Worm (Caenorhabditis elegans) whole organism, L3 larva: ENCODE results near the gene VC5.2.

Experiments used
- ZK546.5 ChIP-seq: sonication (generic microtip); optimal IDR thresholded peaks from 2 replicates; lab custom pipeline; 2017; ENCODE audit warnings: missing biosample characterization, missing genetic modification characterization
- aly-2 ChIP-seq: fragments of 150-350 bp; optimal IDR thresholded peaks from 2 replicates; lab custom pipeline; 2014; ENCODE audit warnings: missing biosample characterization, missing genetic modification characterization
- ama-1 ChIP-seq: fragments of 150-350 bp; optimal IDR thresholded peaks from 2 replicates; lab custom pipeline; 2018
- ceh-28 ChIP-seq: fragments of 150-350 bp; optimal IDR thresholded peaks from 2 replicates; lab custom pipeline; 2014; ENCODE audit warnings: missing biosample characterization, missing genetic modification reagents, missing genetic modification characterization
- ceh-82 ChIP-seq: fragments of 150-350 bp; optimal IDR thresholded peaks from 2 replicates; lab custom pipeline; 2014; ENCODE audit warnings: missing biosample characterization, missing genetic modification characterization
- ceh-9 ChIP-seq: sonication (generic microtip); optimal IDR thresholded peaks from 2 replicates; lab custom pipeline; 2018; ENCODE audit warnings: missing biosample characterization, missing genetic modification characterization
- daf-12 ChIP-seq: fragments of 150-350 bp; optimal IDR thresholded peaks from 2 replicates; lab custom pipeline; 2014; ENCODE audit warnings: missing biosample characterization, missing genetic modification reagents, missing genetic modification characterization
- egl-5 ChIP-seq: fragments of 150-350 bp; optimal IDR thresholded peaks from 2 replicates; lab custom pipeline; 2017; ENCODE audit warnings: missing biosample characterization, missing genetic modification reagents, missing genetic modification characterization, inconsistent platforms
- elt-3 ChIP-seq, 3 experiments: fragments of 150-350 bp in 1 of 3; sonication (generic microtip) in 2 of 3; optimal IDR thresholded peaks; 2 replicates in 2 of 3; 4 replicates in 1 of 3; lab custom pipeline; 2014 to 2017; ENCODE audit warnings: missing biosample characterization in 3 of 3, missing genetic modification characterization in 3 of 3
- eor-1 ChIP-seq, 2 experiments: fragments of 150-350 bp; optimal IDR thresholded peaks; 2 replicates each; lab custom pipeline; 2014 to 2018; ENCODE audit warnings: missing biosample characterization in 2 of 2, missing genetic modification characterization in 2 of 2
- fkh-10 ChIP-seq: sonication (generic microtip); optimal IDR thresholded peaks from 2 replicates; lab custom pipeline; 2017; ENCODE audit warnings: missing biosample characterization, missing genetic modification reagents, missing genetic modification characterization
- fos-1 ChIP-seq: fragments of 150-350 bp; optimal IDR thresholded peaks from 2 replicates; lab custom pipeline; 2014; ENCODE audit warnings: missing biosample characterization, missing genetic modification characterization
- jun-1 ChIP-seq: fragments of 150-350 bp; optimal IDR thresholded peaks from 2 replicates; lab custom pipeline; 2014; ENCODE audit warnings: missing biosample characterization, missing genetic modification reagents, missing genetic modification characterization
- lin-15B ChIP-seq: fragments of 150-350 bp; optimal IDR thresholded peaks from 2 replicates; lab custom pipeline; 2014; ENCODE audit warnings: missing biosample characterization, missing genetic modification characterization
- lin-39 ChIP-seq: fragments of 150-350 bp; optimal IDR thresholded peaks from 2 replicates; lab custom pipeline; 2018; ENCODE audit warnings: missing biosample characterization, missing genetic modification reagents, missing genetic modification characterization
- lsy-12 ChIP-seq: sonication (generic microtip); optimal IDR thresholded peaks from 2 replicates; lab custom pipeline; 2016; ENCODE audit warnings: mild to moderate bottlenecking, missing genetic modification characterization, missing compliant biosample characterization
- mdl-1 ChIP-seq: fragments of 150-350 bp; optimal IDR thresholded peaks from 2 replicates; lab custom pipeline; 2014; ENCODE audit warnings: missing biosample characterization, missing genetic modification characterization
- nhr-12 ChIP-seq: fragments of 150-350 bp; optimal IDR thresholded peaks from 2 replicates; lab custom pipeline; 2014; ENCODE audit warnings: missing biosample characterization, missing genetic modification characterization
- nhr-23 ChIP-seq: fragments of 150-350 bp; optimal IDR thresholded peaks from 2 replicates; lab custom pipeline; 2014; ENCODE audit warnings: missing biosample characterization, missing genetic modification reagents, missing genetic modification characterization
- nhr-237 ChIP-seq: fragments of 150-350 bp; optimal IDR thresholded peaks from 2 replicates; lab custom pipeline; 2014; ENCODE audit warnings: missing biosample characterization, missing genetic modification characterization
- nhr-25 ChIP-seq: sonication (generic microtip); optimal IDR thresholded peaks from 2 replicates; lab custom pipeline; 2017; ENCODE audit warnings: missing biosample characterization, missing genetic modification characterization
- nhr-28 ChIP-seq: fragments of 150-350 bp; optimal IDR thresholded peaks from 2 replicates; lab custom pipeline; 2014; ENCODE audit warnings: missing biosample characterization, missing genetic modification characterization
- nhr-43 ChIP-seq: sonication (generic microtip); optimal IDR thresholded peaks from 2 replicates; lab custom pipeline; 2016; ENCODE audit warnings: mild to moderate bottlenecking, missing genetic modification characterization, missing compliant biosample characterization; ENCODE audit not compliant: poor library complexity, severe bottlenecking
- nhr-67 ChIP-seq: fragments of 150-350 bp; optimal IDR thresholded peaks from 2 replicates; lab custom pipeline; 2014; ENCODE audit warnings: missing biosample characterization, missing genetic modification characterization
- nhr-77 ChIP-seq: fragments of 150-350 bp; optimal IDR thresholded peaks from 2 replicates; lab custom pipeline; 2014; ENCODE audit warnings: missing biosample characterization, missing genetic modification characterization
- pha-4 ChIP-seq: fragments of 150-350 bp; optimal IDR thresholded peaks from 2 replicates; lab custom pipeline; 2014; ENCODE audit warnings: missing biosample characterization, missing genetic modification reagents, missing genetic modification characterization
- sea-2 ChIP-seq: fragments of 150-350 bp; sonication (generic microtip); optimal IDR thresholded peaks from 4 replicates; lab custom pipeline; 2014; ENCODE audit warnings: missing biosample characterization, missing genetic modification reagents, missing genetic modification characterization
- skn-1 ChIP-seq: fragments of 150-350 bp; optimal IDR thresholded peaks from 2 replicates; lab custom pipeline; 2014; ENCODE audit warnings: missing biosample characterization, missing genetic modification characterization
- snpc-4 ChIP-seq: fragments of 150-350 bp; optimal IDR thresholded peaks from 2 replicates; lab custom pipeline; 2014; ENCODE audit warnings: missing biosample characterization, missing genetic modification characterization
- tbx-2 ChIP-seq: sonication (generic microtip); optimal IDR thresholded peaks from 2 replicates; lab custom pipeline; 2016; ENCODE audit warnings: mild to moderate bottlenecking, missing genetic modification characterization, missing compliant biosample characterization
- unc-62 ChIP-seq: fragments of 150-350 bp; sonication (generic microtip); optimal IDR thresholded peaks from 4 replicates; lab custom pipeline; 2014; ENCODE audit warnings: missing biosample characterization, missing genetic modification reagents, missing genetic modification characterization
- zag-1 ChIP-seq: fragments of 150-350 bp; optimal IDR thresholded peaks from 2 replicates; lab custom pipeline; 2014; ENCODE audit warnings: missing biosample characterization, missing genetic modification characterization
- ztf-11 ChIP-seq: fragments of 150-350 bp; optimal IDR thresholded peaks from 2 replicates; lab custom pipeline; 2014; ENCODE audit warnings: missing biosample characterization, missing genetic modification characterization
- ztf-4 ChIP-seq: fragments of 150-350 bp; optimal IDR thresholded peaks from 2 replicates; lab custom pipeline; 2014; ENCODE audit warnings: missing biosample characterization, missing genetic modification characterization

Gene VC5.2

DNA sequence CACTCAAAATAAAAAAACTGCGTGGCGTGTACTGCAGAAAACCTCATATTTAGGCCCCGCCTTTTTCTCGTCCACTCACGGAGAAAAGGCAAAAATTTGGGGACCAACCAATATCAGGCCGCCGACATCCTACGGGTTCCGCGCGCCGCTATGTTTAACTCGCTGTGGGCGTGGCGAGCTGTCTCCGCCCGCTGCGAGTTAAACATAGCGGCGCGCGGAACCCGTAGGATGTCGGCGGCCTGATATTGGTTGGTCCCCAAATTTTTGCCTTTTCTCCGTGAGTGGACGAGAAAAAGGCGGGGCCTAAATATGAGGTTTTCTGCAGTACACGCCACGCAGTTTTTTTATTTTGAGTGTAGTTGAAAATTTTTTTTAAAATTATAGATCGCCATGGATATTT, 23.0 kb upstream of the VC5.2 start, which contains the start of gene tmem-258:
Gene tmem-258, plus strand, starts transcription at position 385 of the 400 bp plus-strand sequence.
- TF ChIP-seq snpc-4, result peak; percentile 50

- TF ChIP-seq nhr-28 (no peak), nhr-43 (tag; lab: Kevin White, UChicago) (no peak), ama-1 (lab: Kevin White, UChicago) (no peak), sea-2 (GFP tag; lab: Kevin White, UChicago) (no peak), nhr-23 (tag; lab: Kevin White, UChicago) (no peak), eor-1 (tag; optimal IDR thresholded peaks at IDR 0.05; lab: Kevin White, UChicago) (no peak), fkh-10 (GFP tag; lab: Kevin White, UChicago) (no peak), nhr-77 (no peak), ceh-82 (tag; lab: Kevin White, UChicago) (no peak), snpc-4 (no peak), egl-5 (no peak), fos-1 (no peak), lsy-12 (tag; lab: Kevin White, UChicago) (no peak), nhr-25 (no peak)
Measured at ce11 chrV:7065226-7065625, 20.5 kb upstream of the VC5.2 start, which contains the start of gene Y57E12AR.1. Y57E12AR.1 (minus strand) TSS chrV:7065326.

- TF ChIP-seq daf-12 (tag; lab: Kevin White, UChicago) (no peak), zag-1 (tag; lab: Kevin White, UChicago) (no peak), ztf-4 (tag; lab: Kevin White, UChicago) (no peak), elt-3 (tag; optimal IDR thresholded peaks at IDR 0.05; lab: Kevin White, UChicago) (no peak), jun-1 (tag; lab: Kevin White, UChicago) (no peak)
Measured at ce11 chrV:7068861-7069260, 16.9 kb upstream of the VC5.2 start.

DNA sequence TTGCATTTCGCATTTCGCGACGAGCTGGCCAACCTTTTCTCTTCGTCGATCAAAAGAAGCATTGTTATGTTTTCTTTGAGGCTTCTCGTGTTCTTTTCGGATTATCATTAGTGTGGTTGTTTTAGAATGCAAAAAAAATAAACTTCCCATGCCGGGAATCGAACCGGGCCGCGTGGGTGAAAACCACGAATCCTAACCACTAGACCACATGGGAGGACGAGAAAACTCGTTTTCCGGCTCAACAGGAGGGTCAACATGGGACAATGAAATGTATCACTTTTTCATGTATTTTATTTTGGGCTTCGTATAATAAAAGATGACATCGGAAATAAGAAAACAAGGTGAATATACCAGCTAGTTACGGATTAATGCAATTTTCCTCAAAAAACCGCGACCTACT, 16.2 kb upstream of the VC5.2 start:
- no peak for TF ChIP-seq ZK546.5
- TF ChIP-seq fos-1, result no peak
- TF ChIP-seq skn-1 (tag; lab: Kevin White, UChicago), result no peak
- TF ChIP-seq ztf-4 (tag; lab: Kevin White, UChicago), result no peak
- no peak for TF ChIP-seq ceh-9 (tag; lab: Kevin White, UChicago)
- TF ChIP-seq sea-2 (GFP tag; lab: Kevin White, UChicago), result no peak
- no peak for TF ChIP-seq elt-3 (tag; optimal IDR thresholded peaks at IDR 0.05; lab: Kevin White, UChicago)
- no peak for TF ChIP-seq mdl-1 (tag; lab: Kevin White, UChicago)
- no peak for TF ChIP-seq ztf-11
- no peak for TF ChIP-seq tbx-2 (tag; lab: Kevin White, UChicago)
- TF ChIP-seq nhr-77, result no peak
- no peak for TF ChIP-seq aly-2
- TF ChIP-seq lin-15B (tag; lab: Kevin White, UChicago), result no peak
- TF ChIP-seq unc-62 (GFP tag; lab: Kevin White, UChicago), result no peak
- no peak for TF ChIP-seq nhr-67 (tag; lab: Kevin White, UChicago)
- TF ChIP-seq egl-5, result no peak
- no peak for TF ChIP-seq pha-4 (tag; lab: Kevin White, UChicago)
- no peak for TF ChIP-seq nhr-25

- TF ChIP-seq nhr-77 (no peak), ceh-82 (tag; lab: Kevin White, UChicago) (no peak), nhr-12 (no peak), snpc-4 (no peak), nhr-237 (tag; lab: Kevin White, UChicago) (no peak), unc-62 (GFP tag; lab: Kevin White, UChicago) (no peak), lin-39 (tag; lab: Kevin White, UChicago) (no peak), ceh-28 (tag; lab: Kevin White, UChicago) (no peak), elt-3 (tag; optimal IDR thresholded peaks at IDR 0.05; lab: Kevin White, UChicago) (no peak), nhr-67 (tag; lab: Kevin White, UChicago) (no peak), nhr-25 (no peak), pha-4 (tag; lab: Kevin White, UChicago) (no peak), mdl-1 (tag; lab: Kevin White, UChicago) (no peak), nhr-28 (no peak), jun-1 (tag; lab: Kevin White, UChicago) (no peak), nhr-23 (tag; lab: Kevin White, UChicago) (no peak)
Measured at ce11 chrV:7072309-7072708, 13.4 kb upstream of the VC5.2 start, which contains the start of gene F27B10.1. F27B10.1 (plus strand) TSS chrV:7072609.
